Worm (Caenorhabditis elegans) whole organism, L1 larva: ENCODE data around the gene Y51H7C.8.

Source experiments
- ceh-90 ChIP-seq: sonication (generic microtip); optimal IDR thresholded peaks from 2 replicates; lab custom pipeline; 2016; ENCODE audit warnings: missing genetic modification characterization, missing compliant biosample characterization
- egl-13 ChIP-seq: sonication (generic microtip); optimal IDR thresholded peaks from 2 replicates; lab custom pipeline; 2016; ENCODE audit warnings: missing genotype, missing genetic modification reagents, missing genetic modification characterization, missing compliant biosample characterization
- mab-9 ChIP-seq: fragments of 200-800 bp; sonication (Bioruptor generic); IDR thresholded peaks from 2 replicates; pipeline ENCODE4 v1.3.6; 2022; ENCODE audit warnings: missing genetic modification reagents, missing genetic modification characterization, missing compliant biosample characterization
- mep-1 ChIP-seq: fragments of 150-350 bp; optimal IDR thresholded peaks from 2 replicates; lab custom pipeline; 2014; ENCODE audit warnings: missing biosample characterization, missing genetic modification characterization
- nhr-28 ChIP-seq: fragments of 150-350 bp; optimal IDR thresholded peaks from 2 replicates; lab custom pipeline; 2014; ENCODE audit warnings: missing biosample characterization, missing genetic modification characterization
- nhr-77 ChIP-seq: fragments of 150-350 bp; optimal IDR thresholded peaks from 2 replicates; lab custom pipeline; 2014; ENCODE audit warnings: missing biosample characterization, missing genetic modification characterization
- pqm-1 ChIP-seq: sonication (generic microtip); optimal IDR thresholded peaks from 3 replicates; lab custom pipeline; 2017; ENCODE audit warnings: missing biosample characterization, missing genetic modification characterization
- snpc-4 ChIP-seq: fragments of 150-350 bp; optimal IDR thresholded peaks from 2 replicates; lab custom pipeline; 2014; ENCODE audit warnings: missing biosample characterization, missing genetic modification characterization
- tbx-2 ChIP-seq: sonication (generic microtip); optimal IDR thresholded peaks from 2 replicates; lab custom pipeline; 2016; ENCODE audit warnings: missing genetic modification characterization, missing compliant biosample characterization
- ztf-4 ChIP-seq: fragments of 150-350 bp; optimal IDR thresholded peaks from 2 replicates; lab custom pipeline; 2014; ENCODE audit warnings: missing biosample characterization, missing genetic modification characterization

DNA sequence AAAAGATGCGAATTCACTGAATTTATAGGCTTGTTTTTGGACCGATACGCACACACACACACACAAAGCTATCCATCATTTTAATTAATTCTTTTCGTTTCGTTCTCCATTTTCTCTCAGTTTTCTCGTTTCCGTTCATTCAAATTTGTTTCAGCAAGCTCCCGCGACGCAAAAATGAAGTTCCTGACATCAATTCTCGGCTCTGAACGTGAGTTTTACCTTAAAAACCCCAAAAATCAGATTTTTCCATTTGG, 36.7 kb downstream of the Y51H7C.8 start, which contains the start of gene Y51H7C.3:
- TF ChIP-seq snpc-4 (tag; lab: Kevin White, UChicago) (no peak), mep-1 (tag; lab: Kevin White, UChicago) (no peak), tbx-2 (tag; lab: Kevin White, UChicago) (no peak), ceh-90 (tag; lab: Kevin White, UChicago) (no peak), nhr-77 (tag; lab: Kevin White, UChicago) (no peak), ztf-4 (tag; lab: Kevin White, UChicago) (no peak), pqm-1 (tag; lab: Kevin White, UChicago) (no peak), egl-13 (tag; lab: Kevin White, UChicago) (no peak), nhr-28 (tag; lab: Kevin White, UChicago) (no peak), mab-9 (GFP tag; lab: Robert Waterston, UW) (no peak)
